Worm (Caenorhabditis elegans) whole organism, mixed stage, embryonic: ENCODE results near the gene odr-10.

Experiments
- M03D4.4 ChIP-seq: sonication (generic microtip); optimal IDR thresholded peaks from 2 replicates; lab custom pipeline; 2017; ENCODE audit warnings: mild to moderate bottlenecking, missing genetic modification characterization, missing compliant biosample characterization
- blmp-1 ChIP-seq: fragments of 150-350 bp; optimal IDR thresholded peaks from 2 replicates; lab custom pipeline; 2014; ENCODE audit warnings: missing biosample characterization, missing genetic modification characterization
- lsy-2 ChIP-seq: fragments of 150-350 bp; optimal IDR thresholded peaks from 2 replicates; lab custom pipeline; 2014; ENCODE audit warnings: missing biosample characterization, missing genetic modification characterization
- nhr-237 ChIP-seq: fragments of 150-350 bp; optimal IDR thresholded peaks from 2 replicates; lab custom pipeline; 2014; ENCODE audit warnings: missing biosample characterization, missing genetic modification characterization
- nhr-28 ChIP-seq: fragments of 150-350 bp; optimal IDR thresholded peaks from 2 replicates; lab custom pipeline; 2014; ENCODE audit warnings: missing biosample characterization, missing genetic modification characterization
- nhr-76 ChIP-seq: sonication (generic microtip); optimal IDR thresholded peaks from 2 replicates; lab custom pipeline; 2017; ENCODE audit warnings: missing biosample characterization, missing genetic modification characterization
- sptf-1 ChIP-seq: sonication (generic microtip); optimal IDR thresholded peaks from 2 replicates; lab custom pipeline; 2017; ENCODE audit warnings: mild to moderate bottlenecking, missing genetic modification characterization, moderate library complexity, missing compliant biosample characterization
- unc-62 ChIP-seq: fragments of 150-350 bp; optimal IDR thresholded peaks from 2 replicates; lab custom pipeline; 2014; ENCODE audit warnings: missing biosample characterization, missing genetic modification reagents, missing genetic modification characterization
- zip-8 ChIP-seq: fragments of 150-350 bp; optimal IDR thresholded peaks from 2 replicates; lab custom pipeline; 2014; ENCODE audit warnings: missing biosample characterization, missing genetic modification characterization
- ztf-11 ChIP-seq: fragments of 150-350 bp; optimal IDR thresholded peaks from 2 replicates; lab custom pipeline; 2014; ENCODE audit warnings: missing biosample characterization, missing genetic modification characterization

ce11 chrX:6867707-6868106 is 2.0 kb upstream of the odr-10 start:
- TF ChIP-seq nhr-237 (tag; lab: Kevin White, UChicago) (no peak), lsy-2 (no peak), ztf-11 (no peak), nhr-76 (tag; lab: Kevin White, UChicago) (no peak), unc-62 (GFP tag; lab: Kevin White, UChicago) (no peak), nhr-28 (no peak), M03D4.4 (tag; lab: Kevin White, UChicago) (peak; percentile 7), zip-8 (tag; lab: Kevin White, UChicago) (no peak), blmp-1 (tag; lab: Kevin White, UChicago) (no peak), sptf-1 (peak; percentile 41)
